Worm (Caenorhabditis elegans): ENCODE data around the gene egas-2.

Gene egas-2

DNA sequence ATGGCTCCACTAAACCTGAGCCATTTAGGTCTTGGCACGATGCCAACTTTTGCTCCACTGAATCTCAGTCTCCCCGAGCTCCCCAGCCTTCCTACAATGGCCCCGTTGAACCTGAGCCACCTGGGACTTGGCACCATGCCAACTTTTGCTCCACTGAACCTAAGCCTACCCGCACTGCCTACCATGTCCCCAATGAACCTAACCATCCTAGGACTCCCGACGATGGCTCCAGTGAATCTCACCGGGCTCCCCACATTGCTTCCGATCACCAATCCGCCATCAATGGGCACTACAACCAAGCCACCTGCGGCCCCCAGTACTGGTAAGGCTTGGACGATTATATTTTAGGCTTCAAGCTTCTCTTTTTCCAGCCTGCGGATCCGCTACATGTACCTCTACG lies 21.7 kb downstream of the egas-2 start:
- TF ChIP-seq crh-2 (tag; optimal IDR thresholded peaks at IDR 0.05): no peak
- TF ChIP-seq elt-1 (tag; optimal IDR thresholded peaks at IDR 0.05): no peak
- no peak for TF ChIP-seq zag-1 (tag; optimal IDR thresholded peaks at IDR 0.05)
- TF ChIP-seq skn-1 (tag; optimal IDR thresholded peaks at IDR 0.05): no peak
- no peak for TF ChIP-seq ztf-1 (GFP tag; conservative IDR thresholded peaks at IDR 0.05)
- TF ChIP-seq sma-9 (GFP tag; optimal IDR thresholded peaks at IDR 0.05): no peak
- no peak for TF ChIP-seq sma-9 (tag; optimal IDR thresholded peaks at IDR 0.05)
- no peak for TF ChIP-seq mbf-1 (tag; optimal IDR thresholded peaks at IDR 0.05)
- no peak for TF ChIP-seq R02D3.7 (tag; optimal IDR thresholded peaks at IDR 0.05)
- TF ChIP-seq nhr-12 (tag; optimal IDR thresholded peaks at IDR 0.05): no peak
- TF ChIP-seq fos-1 (tag; optimal IDR thresholded peaks at IDR 0.05): no peak
- no peak for TF ChIP-seq snpc-4 (tag; optimal IDR thresholded peaks at IDR 0.05)
- no peak for TF ChIP-seq nhr-11 (tag; optimal IDR thresholded peaks at IDR 0.05)

DNA sequence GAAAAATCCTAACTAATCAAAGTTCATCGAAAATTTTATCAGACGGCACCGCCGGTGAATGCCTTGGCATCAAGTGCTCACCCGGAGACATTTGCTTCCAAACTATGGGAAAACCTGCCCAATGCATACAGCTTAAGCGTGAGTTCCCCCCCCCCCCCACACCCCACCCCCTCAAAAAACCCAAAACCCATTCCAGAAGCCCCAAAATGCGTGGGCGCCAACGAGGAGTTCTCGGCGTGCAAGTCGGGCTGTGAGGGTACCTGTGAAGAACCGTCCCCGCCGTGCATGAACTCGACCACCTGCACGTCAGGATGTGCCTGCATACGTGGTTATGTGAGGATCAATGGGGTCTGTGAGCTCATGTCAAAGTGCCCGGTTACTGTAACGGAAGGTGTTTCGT lies 24.2 kb downstream of the egas-2 start:
- no peak for TF ChIP-seq nhr-10 (tag; optimal IDR thresholded peaks at IDR 0.05)
- no peak for TF ChIP-seq ceh-82 (tag; optimal IDR thresholded peaks at IDR 0.05)
- TF ChIP-seq ztf-11 (tag; optimal IDR thresholded peaks at IDR 0.05): no peak
- TF ChIP-seq peb-1 (tag; optimal IDR thresholded peaks at IDR 0.05): no peak
- no peak for TF ChIP-seq lin-39 (tag; optimal IDR thresholded peaks at IDR 0.05)
- no peak for TF ChIP-seq nhr-129 (tag; optimal IDR thresholded peaks at IDR 0.05)
- TF ChIP-seq mab-5 (tag; optimal IDR thresholded peaks at IDR 0.05): no peak
- no peak for TF ChIP-seq mdl-1 (tag; optimal IDR thresholded peaks at IDR 0.05)
- no peak for TF ChIP-seq sma-3 (GFP tag; optimal IDR thresholded peaks at IDR 0.05)
- no peak for TF ChIP-seq ceh-16 (tag; optimal IDR thresholded peaks at IDR 0.05)
- no peak for TF ChIP-seq lin-13 (GFP tag; optimal IDR thresholded peaks at IDR 0.05)
- no peak for TF ChIP-seq sma-9 (GFP tag; optimal IDR thresholded peaks at IDR 0.05)
- no peak for TF ChIP-seq sma-9 (tag; optimal IDR thresholded peaks at IDR 0.05)
- TF ChIP-seq nhr-77 (tag; optimal IDR thresholded peaks at IDR 0.05): no peak

DNA sequence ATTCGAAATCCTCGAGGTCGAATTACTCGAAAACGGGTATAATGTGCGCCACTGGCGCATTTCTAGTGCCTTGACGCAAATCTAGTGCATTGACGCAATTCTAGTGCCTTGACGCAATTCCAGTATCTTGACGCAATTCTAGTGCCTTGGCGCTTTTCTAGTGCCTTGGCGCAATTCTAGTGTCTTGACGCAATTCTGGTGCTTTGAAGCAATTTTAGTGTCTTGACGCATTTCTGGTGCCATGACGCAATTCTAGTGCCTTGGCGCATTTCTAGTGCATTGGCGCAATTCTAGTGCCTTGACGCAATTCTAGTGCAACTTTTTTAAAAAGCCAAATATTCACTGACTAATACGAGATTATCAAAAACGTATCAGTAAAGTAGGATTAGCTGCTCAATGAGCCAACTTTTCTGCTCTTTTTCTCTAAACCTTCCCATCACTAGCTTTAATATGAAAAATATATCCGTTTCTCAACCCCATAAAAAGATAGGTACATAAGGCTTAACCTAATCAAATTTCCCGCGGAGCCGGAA lies 34.4 kb downstream of the egas-2 start, which contains the start of gene Y69H2.17:
TSS of gene Y69H2.17 (plus strand) at position 483 of the 533 bp plus-strand sequence.
- TF ChIP-seq mab-5 (tag; optimal IDR thresholded peaks at IDR 0.05) (no peak), crh-2 (tag; optimal IDR thresholded peaks at IDR 0.05) (no peak), ztf-4 (tag; optimal IDR thresholded peaks at IDR 0.05) (no peak), nhr-25 (tag; optimal IDR thresholded peaks at IDR 0.05) (no peak), nhr-11 (tag; optimal IDR thresholded peaks at IDR 0.05) (no peak), ZK546.5 (tag; optimal IDR thresholded peaks at IDR 0.05) (no peak), lin-39 (tag; optimal IDR thresholded peaks at IDR 0.05) (no peak), skn-1 (tag; optimal IDR thresholded peaks at IDR 0.05) (no peak), nhr-23 (tag; optimal IDR thresholded peaks at IDR 0.05) (no peak), mdl-1 (tag; optimal IDR thresholded peaks at IDR 0.05) (no peak), nhr-237 (tag; optimal IDR thresholded peaks at IDR 0.05) (no peak), zag-1 (tag; optimal IDR thresholded peaks at IDR 0.05) (no peak), aly-2 (tag; optimal IDR thresholded peaks at IDR 0.05) (no peak), nhr-129 (tag; optimal IDR thresholded peaks at IDR 0.05) (no peak), Y55F3AM.14 (GFP tag; optimal IDR thresholded peaks at IDR 0.05) (no peak), nhr-77 (tag; optimal IDR thresholded peaks at IDR 0.05) (no peak), fos-1 (tag; optimal IDR thresholded peaks at IDR 0.05) (no peak), unc-55 (GFP tag; optimal IDR thresholded peaks at IDR 0.05) (no peak)

DNA sequence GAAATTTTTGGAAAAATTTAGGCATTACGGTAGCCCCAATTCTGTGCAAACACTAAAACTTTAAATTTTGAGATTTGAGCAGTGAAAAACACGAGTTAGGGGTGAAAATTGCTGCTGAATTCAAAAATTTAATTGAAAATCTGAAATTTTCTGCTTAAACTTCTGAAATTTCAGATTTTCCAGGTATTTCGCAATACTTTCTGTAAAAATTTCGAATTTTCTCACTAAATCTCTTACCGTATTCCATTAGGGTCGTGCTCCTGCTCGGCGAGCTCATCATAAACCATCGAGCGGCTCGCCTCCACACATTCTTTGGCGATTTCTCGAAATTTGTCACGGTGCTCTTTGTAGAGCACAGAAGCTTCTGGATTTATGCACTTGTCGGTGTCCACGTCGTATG lies 37.2 kb downstream of the egas-2 start:
- TF ChIP-seq nhr-12 (tag; optimal IDR thresholded peaks at IDR 0.05) (no peak), ceh-82 (tag; optimal IDR thresholded peaks at IDR 0.05) (no peak), nhr-11 (tag; optimal IDR thresholded peaks at IDR 0.05) (no peak), ama-1 (optimal IDR thresholded peaks at IDR 0.05) (no peak), skn-1 (tag; optimal IDR thresholded peaks at IDR 0.05) (no peak), fos-1 (tag; optimal IDR thresholded peaks at IDR 0.05) (no peak), mab-5 (tag; optimal IDR thresholded peaks at IDR 0.05) (no peak), snpc-4 (tag; optimal IDR thresholded peaks at IDR 0.05) (no peak), aly-2 (tag; optimal IDR thresholded peaks at IDR 0.05) (no peak), lsy-2 (tag; optimal IDR thresholded peaks at IDR 0.05) (no peak), gmeb-1 (tag; optimal IDR thresholded peaks at IDR 0.05) (no peak), nhr-6 (tag; optimal IDR thresholded peaks at IDR 0.05) (no peak), nhr-21 (tag; optimal IDR thresholded peaks at IDR 0.05) (no peak), ceh-16 (tag; optimal IDR thresholded peaks at IDR 0.05) (no peak)

Data from whole organism, L2 larva.